Fruit fly (Drosophila melanogaster): Measurements from ENCODE around the gene CG14820.
A peak's percentile ranks its signal among the peaks of the same experiment; 100 is the strongest.

Gene CG14820

DNA sequence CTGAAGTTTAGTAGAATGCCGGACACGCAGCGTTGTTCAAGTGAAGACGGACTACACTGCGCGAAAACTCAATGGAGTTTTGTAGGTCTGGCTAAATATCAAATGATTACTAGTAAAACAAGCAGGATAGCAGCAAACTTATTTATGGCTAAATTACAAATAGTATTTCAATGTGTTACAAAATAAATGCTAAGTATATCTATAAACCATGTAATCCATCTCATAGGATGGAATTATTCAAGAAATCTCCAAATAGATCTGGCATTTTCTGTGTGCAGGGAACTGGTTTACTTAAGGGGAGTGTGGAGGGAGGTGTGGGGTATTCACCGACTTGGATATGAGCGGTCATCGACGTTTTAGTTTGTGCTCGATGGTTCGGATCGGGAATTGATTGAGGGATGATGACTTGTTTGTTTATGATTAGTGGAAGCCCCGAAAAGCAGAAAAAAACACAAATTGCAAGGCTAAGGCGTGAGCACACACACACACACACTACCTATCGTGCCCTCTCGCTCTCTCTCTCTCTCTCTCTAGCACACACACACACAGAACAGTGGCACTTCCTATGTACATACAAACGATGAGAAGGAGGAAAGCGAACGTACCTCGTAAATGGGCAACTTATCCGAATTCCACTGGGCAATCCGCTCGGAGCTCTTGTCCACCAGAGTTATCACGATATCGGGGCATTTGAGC, 31.2 kb downstream of the CG14820 start (continued):
- TF ChIP-seq esn (GFP tag; optimal IDR thresholded peaks at IDR 0.05) (peak; percentile 70), CG3032 (tag; optimal IDR thresholded peaks at IDR 0.05) (peak; percentile 80), acj6 (GFP tag; optimal IDR thresholded peaks at IDR 0.05) (peak; percentile 84), CG3919 (GFP tag; optimal IDR thresholded peaks at IDR 0.05) (peak; percentile 75), OdsH (GFP tag; optimal IDR thresholded peaks at IDR 0.05) (peak; percentile 83), lz (GFP tag; optimal IDR thresholded peaks at IDR 0.05) (peak; percentile 41), CG16779 (tag; optimal IDR thresholded peaks at IDR 0.05) (peak; percentile 30), svp (GFP tag) (no peak), Gug (GFP tag; IDR thresholded peaks at IDR 0.05) (peak; percentile 38; the same call in 1 of the 2 replicates), CG34406 (GFP tag; optimal IDR thresholded peaks at IDR 0.05) (peak; percentile 68)

DNA sequence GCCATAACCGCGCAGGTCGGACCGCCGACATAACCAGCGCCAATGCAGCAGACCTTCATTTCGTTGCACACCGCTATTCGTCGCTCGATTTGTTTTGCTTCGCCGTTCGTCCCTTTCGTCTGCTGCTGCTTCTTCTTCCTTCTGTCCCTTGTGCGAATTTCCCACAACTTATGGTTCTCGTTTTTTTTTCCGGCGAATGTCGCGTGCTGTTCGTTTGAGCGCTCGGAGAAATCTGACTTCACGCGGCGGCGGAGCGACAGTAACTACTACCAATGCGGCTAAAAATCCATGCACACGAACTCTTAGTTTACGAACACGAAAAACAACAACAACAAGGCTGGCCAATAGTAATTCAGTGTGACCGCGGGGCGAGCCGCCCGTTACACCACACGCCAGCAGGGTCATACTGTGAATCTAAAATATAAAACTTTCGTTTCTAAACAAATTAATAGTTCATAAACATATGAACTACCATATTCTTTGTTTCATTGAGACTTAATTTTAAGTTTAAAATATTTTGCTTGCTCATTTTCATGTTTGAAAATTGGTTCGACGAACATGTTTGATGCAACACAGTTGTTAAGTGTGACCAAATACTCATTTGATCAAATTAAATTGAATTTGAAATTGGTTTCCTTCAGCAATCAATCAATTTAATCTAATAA, 31.9 kb downstream of the CG14820 start, which contains the start of gene sgl:
TSS of gene sgl (minus strand) at position 271 of the 665 bp plus-strand sequence.
- peak; percentile 74 for TF ChIP-seq svp (GFP tag)
- no peak for TF ChIP-seq Hr38 (GFP tag; optimal IDR thresholded peaks at IDR 0.05)
- no peak for TF ChIP-seq fd85E (GFP tag; optimal IDR thresholded peaks at IDR 0.05)
- TF ChIP-seq Gug (GFP tag; IDR thresholded peaks at IDR 0.05): no peak; the same call in 1 of the 2 replicates
- no peak for TF ChIP-seq CG10631 (GFP tag; optimal IDR thresholded peaks at IDR 0.05)
- peak; percentile 59 for TF ChIP-seq CG3919 (GFP tag; optimal IDR thresholded peaks at IDR 0.05)
- no peak for TF ChIP-seq fd59A (GFP tag; optimal IDR thresholded peaks at IDR 0.05)
- peak; percentile 72 for TF ChIP-seq CG1621 (tag; optimal IDR thresholded peaks at IDR 0.05)
- TF ChIP-seq vri (GFP tag; optimal IDR thresholded peaks at IDR 0.05): peak; percentile 62
- TF ChIP-seq net (GFP tag; optimal IDR thresholded peaks at IDR 0.05): peak; percentile 4
- TF ChIP-seq eg (GFP tag; IDR thresholded peaks at IDR 0.05): peak; percentile 75
- peak; percentile 54 for TF ChIP-seq CG9139 (GFP tag; optimal IDR thresholded peaks at IDR 0.05)
- TF ChIP-seq CG11902 (GFP tag; optimal IDR thresholded peaks at IDR 0.05): no peak
- TF ChIP-seq CG34406 (GFP tag; optimal IDR thresholded peaks at IDR 0.05): peak; percentile 31
- TF ChIP-seq CG6854 (GFP tag; optimal IDR thresholded peaks at IDR 0.05): peak; percentile 48
- TF ChIP-seq CG8119 (GFP tag; IDR thresholded peaks at IDR 0.05): peak; percentile 48; the same call in 2 of the 3 replicates
- TF ChIP-seq Hr39 (GFP tag; optimal IDR thresholded peaks at IDR 0.05): no peak
- TF ChIP-seq lz (GFP tag; optimal IDR thresholded peaks at IDR 0.05): no peak
- TF ChIP-seq cyc (GFP tag; optimal IDR thresholded peaks at IDR 0.05): no peak
- TF ChIP-seq Eip78C (GFP tag): peak; percentile 73
- no peak for TF ChIP-seq CG8632 (GFP tag; optimal IDR thresholded peaks at IDR 0.05)
- TF ChIP-seq CG10669 (GFP tag; optimal IDR thresholded peaks at IDR 0.05): peak; percentile 27
- no peak for TF ChIP-seq Blimp-1 (GFP tag; optimal IDR thresholded peaks at IDR 0.05)
- TF ChIP-seq CG4318 (GFP tag; optimal IDR thresholded peaks at IDR 0.05): no peak
- no peak for TF ChIP-seq Hr4 (GFP tag; optimal IDR thresholded peaks at IDR 0.05)
- TF ChIP-seq achi (GFP tag; optimal IDR thresholded peaks at IDR 0.05): peak; percentile 28
- peak; percentile 72 for TF ChIP-seq CG16779 (tag; optimal IDR thresholded peaks at IDR 0.05)
- no peak for TF ChIP-seq Sox102F (GFP tag; optimal IDR thresholded peaks at IDR 0.05)
- peak in 1 of 2 experiments; percentile 36 for TF ChIP-seq salr (GFP tag; optimal IDR thresholded peaks at IDR 0.05)
- TF ChIP-seq CG6163 (GFP tag; IDR thresholded peaks at IDR 0.05): peak; percentile 87
- peak; percentile 55; the same call in 1 of the 2 replicates for TF ChIP-seq CG15336 (GFP tag; IDR thresholded peaks at IDR 0.05)
- no peak for TF ChIP-seq Ets21C (GFP tag; optimal IDR thresholded peaks at IDR 0.05)
- no peak for TF ChIP-seq fkh (GFP tag; optimal IDR thresholded peaks at IDR 0.05)
- TF ChIP-seq Eip75B (GFP tag; optimal IDR thresholded peaks at IDR 0.05): peak; percentile 53
- TF ChIP-seq Sox15 (GFP tag; optimal IDR thresholded peaks at IDR 0.05): no peak
- peak; percentile 62 for TF ChIP-seq Lpt (GFP tag; optimal IDR thresholded peaks at IDR 0.05)
- peak; percentile 55 for TF ChIP-seq Ets96B (tag; optimal IDR thresholded peaks at IDR 0.05)
- TF ChIP-seq dsx (GFP tag; optimal IDR thresholded peaks at IDR 0.05; ENCODE audit: poor library complexity, severe bottlenecking): peak; percentile 43
- no peak for TF ChIP-seq acj6 (GFP tag; optimal IDR thresholded peaks at IDR 0.05)
- TF ChIP-seq spab (GFP tag; optimal IDR thresholded peaks at IDR 0.05): peak; percentile 29
- TF ChIP-seq CG11762 (GFP tag; optimal IDR thresholded peaks at IDR 0.05; ENCODE audit: insufficient read depth): no peak
- no peak for TF ChIP-seq CG32006 (GFP tag; optimal IDR thresholded peaks at IDR 0.05)
- peak; percentile 51 for TF ChIP-seq esn (GFP tag; optimal IDR thresholded peaks at IDR 0.05)
- peak; percentile 36 for TF ChIP-seq Sox14 (GFP tag; optimal IDR thresholded peaks at IDR 0.05)

Data from whole organism, prepupa.